Worm (Caenorhabditis elegans): ENCODE data around the gene meg-4.

DNA sequence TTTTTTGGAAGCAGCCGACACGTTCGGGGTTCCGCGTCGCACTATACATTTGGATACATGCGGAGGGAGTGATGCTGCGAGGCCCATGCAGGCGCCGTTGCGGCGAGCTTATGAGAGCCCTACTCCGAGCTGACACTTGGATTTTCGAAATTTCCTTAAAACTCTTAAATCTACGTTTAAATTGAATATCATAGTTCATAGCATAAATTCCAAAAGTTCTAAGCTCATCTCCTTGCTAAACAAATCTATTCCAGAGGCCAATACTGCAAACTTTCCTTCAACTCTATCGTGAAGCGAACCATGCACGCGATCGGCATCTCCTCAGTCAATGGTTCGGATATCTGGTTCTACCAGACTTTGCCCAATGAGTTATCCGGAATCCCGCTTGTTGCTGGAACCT lies 46.8 kb downstream of the meg-4 start, which contains the start of gene dgn-3:
- TF ChIP-seq lsy-2 (tag; optimal IDR thresholded peaks at IDR 0.05) (no peak), blmp-1 (tag; optimal IDR thresholded peaks at IDR 0.05) (no peak), ceh-82 (tag; optimal IDR thresholded peaks at IDR 0.05) (no peak), C34B4.2 (tag; optimal IDR thresholded peaks at IDR 0.05) (no peak), lin-15B (tag; optimal IDR thresholded peaks at IDR 0.05) (no peak), snpc-4 (tag; optimal IDR thresholded peaks at IDR 0.05) (no peak), alr-1 (tag; optimal IDR thresholded peaks at IDR 0.05; ENCODE audit: borderline replicate concordance) (no peak), lin-39 (tag; optimal IDR thresholded peaks at IDR 0.05) (no peak), nhr-11 (tag; optimal IDR thresholded peaks at IDR 0.05) (no peak), ztf-11 (tag; optimal IDR thresholded peaks at IDR 0.05) (no peak)

Data from whole organism, L1 larva.